Worm (Caenorhabditis elegans) whole organism, L3 larva: ENCODE results near the gene sgk-1.

Source experiments
- ZK546.5 ChIP-seq: sonication (generic microtip); optimal IDR thresholded peaks from 2 replicates; lab custom pipeline; 2017; ENCODE audit warnings: missing biosample characterization, missing genetic modification characterization
- elt-2 ChIP-seq: sonication (generic microtip); optimal IDR thresholded peaks from 2 replicates; lab custom pipeline; 2016; ENCODE audit warnings: missing genetic modification reagents, mild to moderate bottlenecking, missing genetic modification characterization, missing compliant biosample characterization
- elt-3 ChIP-seq, 3 experiments: fragments of 150-350 bp in 1 of 3; sonication (generic microtip) in 2 of 3; optimal IDR thresholded peaks; 2 replicates in 2 of 3; 4 replicates in 1 of 3; lab custom pipeline; 2014 to 2017; ENCODE audit warnings: missing biosample characterization in 3 of 3, missing genetic modification characterization in 3 of 3
- fos-1 ChIP-seq: fragments of 150-350 bp; optimal IDR thresholded peaks from 2 replicates; lab custom pipeline; 2014; ENCODE audit warnings: missing biosample characterization, missing genetic modification characterization
- lin-15B ChIP-seq: fragments of 150-350 bp; optimal IDR thresholded peaks from 2 replicates; lab custom pipeline; 2014; ENCODE audit warnings: missing biosample characterization, missing genetic modification characterization
- lin-39 ChIP-seq: fragments of 150-350 bp; optimal IDR thresholded peaks from 2 replicates; lab custom pipeline; 2018; ENCODE audit warnings: missing biosample characterization, missing genetic modification reagents, missing genetic modification characterization
- mdl-1 ChIP-seq: fragments of 150-350 bp; optimal IDR thresholded peaks from 2 replicates; lab custom pipeline; 2014; ENCODE audit warnings: missing biosample characterization, missing genetic modification characterization
- nhr-12 ChIP-seq: fragments of 150-350 bp; optimal IDR thresholded peaks from 2 replicates; lab custom pipeline; 2014; ENCODE audit warnings: missing biosample characterization, missing genetic modification characterization
- nhr-23 ChIP-seq: fragments of 150-350 bp; optimal IDR thresholded peaks from 2 replicates; lab custom pipeline; 2014; ENCODE audit warnings: missing biosample characterization, missing genetic modification reagents, missing genetic modification characterization
- nhr-237 ChIP-seq: fragments of 150-350 bp; optimal IDR thresholded peaks from 2 replicates; lab custom pipeline; 2014; ENCODE audit warnings: missing biosample characterization, missing genetic modification characterization
- nhr-28 ChIP-seq: fragments of 150-350 bp; optimal IDR thresholded peaks from 2 replicates; lab custom pipeline; 2014; ENCODE audit warnings: missing biosample characterization, missing genetic modification characterization
- nhr-77 ChIP-seq: fragments of 150-350 bp; optimal IDR thresholded peaks from 2 replicates; lab custom pipeline; 2014; ENCODE audit warnings: missing biosample characterization, missing genetic modification characterization
- zag-1 ChIP-seq: fragments of 150-350 bp; optimal IDR thresholded peaks from 2 replicates; lab custom pipeline; 2014; ENCODE audit warnings: missing biosample characterization, missing genetic modification characterization
- ztf-11 ChIP-seq: fragments of 150-350 bp; optimal IDR thresholded peaks from 2 replicates; lab custom pipeline; 2014; ENCODE audit warnings: missing biosample characterization, missing genetic modification characterization

- TF ChIP-seq ztf-11 (no peak), mdl-1 (tag; lab: Kevin White, UChicago) (no peak), nhr-77 (no peak), elt-3 (tag; optimal IDR thresholded peaks at IDR 0.05; lab: Kevin White, UChicago) (no peak), fos-1 (tag; lab: Kevin White, UChicago) (no peak), ZK546.5 (tag; lab: Kevin White, UChicago) (no peak), nhr-12 (no peak), elt-2 (tag; lab: Kevin White, UChicago) (no peak), nhr-237 (tag; lab: Kevin White, UChicago) (no peak), nhr-28 (no peak), lin-39 (tag; lab: Kevin White, UChicago) (no peak), lin-15B (tag; lab: Kevin White, UChicago) (no peak), nhr-23 (no peak), zag-1 (tag; lab: Kevin White, UChicago) (no peak)
These were observed 37.9 kb upstream of the sgk-1 start, which contains the start of gene twk-21 for ce11 chrX:16299859-16300258.
